Worm (Caenorhabditis elegans): ENCODE measurements around the gene math-26.
"Not testable (repeated sequence)": the region's sequence is repeated elsewhere in the genome, so short reads cannot be mapped to it uniquely, and the experiment has no call there.

math-26 gene

DNA sequence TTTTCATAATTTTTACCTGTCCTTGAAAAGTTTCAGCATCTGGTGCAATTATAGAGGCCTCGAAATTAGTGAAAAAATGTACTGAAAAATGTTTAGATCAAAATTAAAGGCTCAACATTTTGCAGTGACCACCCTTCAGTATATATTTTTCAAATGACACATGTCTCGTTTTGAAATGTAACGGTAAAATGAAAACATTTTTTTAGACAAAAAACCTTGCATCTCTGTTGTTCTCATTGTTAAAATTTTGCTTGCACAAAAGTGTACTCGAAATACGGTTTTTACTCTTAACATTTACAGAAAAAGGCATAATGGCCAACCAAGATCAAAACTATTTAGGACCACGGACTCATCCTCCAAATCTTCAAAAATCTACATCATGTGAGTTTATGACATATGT, 52.9 kb downstream of the math-26 start, which contains the start of gene math-41:
math-41 (plus strand) TSS at position 301 of the 400 bp plus-strand sequence.
- not testable (repeated sequence) for TF ChIP-seq C34F6.9, ztf-11, nhr-129 (tag; optimal IDR thresholded peaks at IDR 0.05)
